Fruit fly (Drosophila melanogaster): Measurements from ENCODE around the gene CG31954.
A peak's percentile ranks its signal among the peaks of the same experiment; 100 is the strongest.

The CG31954 gene

dm6 chr2L:3507209-3508164 is 2.4 kb downstream of the CG31954 start, which contains the start of gene tim (continued):
- TF ChIP-seq sd (tag; optimal IDR thresholded peaks at IDR 0.05): no peak
- TF ChIP-seq sima (GFP tag; optimal IDR thresholded peaks at IDR 0.05): no peak
- TF ChIP-seq HmgZ (tag; optimal IDR thresholded peaks at IDR 0.05): no peak
- TF ChIP-seq CG1603 (tag; optimal IDR thresholded peaks at IDR 0.05): no peak
- TF ChIP-seq row (GFP tag; IDR thresholded peaks at IDR 0.05): peak; percentile 36; the same call in 2 of the 3 replicates
- peak; percentile 50 for TF ChIP-seq CG10979 (tag; optimal IDR thresholded peaks at IDR 0.05)
- TF ChIP-seq CG4617 (GFP tag; optimal IDR thresholded peaks at IDR 0.05; ENCODE audit: borderline replicate concordance): no peak
- peak; percentile 22 for TF ChIP-seq Xbp1 (GFP tag; optimal IDR thresholded peaks at IDR 0.05)
- no peak for TF ChIP-seq corto (GFP tag; optimal IDR thresholded peaks at IDR 0.05)
- no peak for TF ChIP-seq CG43689 (GFP tag; IDR thresholded peaks at IDR 0.05)
- no peak for TF ChIP-seq hbn (GFP tag; IDR thresholded peaks at IDR 0.05; ENCODE audit: partially characterized antibody)
- no peak for TF ChIP-seq chm (GFP tag; IDR thresholded peaks at IDR 0.05)
- peak; percentile 44 for TF ChIP-seq CG12942 (GFP tag; optimal IDR thresholded peaks at IDR 0.05)
- TF ChIP-seq Oli (tag; optimal IDR thresholded peaks at IDR 0.05): peak; percentile 26
- peak; percentile 28 for TF ChIP-seq Nf-YB (GFP tag; optimal IDR thresholded peaks at IDR 0.05)
- no peak for TF ChIP-seq CG14441 (GFP tag; IDR thresholded peaks at IDR 0.05)
- peak; percentile 77 for TF ChIP-seq cg (GFP tag; optimal IDR thresholded peaks at IDR 0.05)
- TF ChIP-seq bowl (GFP tag; IDR thresholded peaks at IDR 0.05): no peak; the same call in 1 of the 2 replicates
- TF ChIP-seq z (GFP tag; IDR thresholded peaks at IDR 0.05): peak; percentile 18; the same call in 1 of the 3 replicates
- TF ChIP-seq CG9727 (GFP tag; optimal IDR thresholded peaks at IDR 0.05): peak; percentile 43
- no peak for TF ChIP-seq CG11398 (GFP tag; optimal IDR thresholded peaks at IDR 0.05)
- no peak for TF ChIP-seq CG3163 (GFP tag; optimal IDR thresholded peaks at IDR 0.05)
- TF ChIP-seq CG6689 (GFP tag; IDR thresholded peaks at IDR 0.05): 0 out of 2 replicates have a peak, but pooled peaks have one; percentile 9
- no peak for TF ChIP-seq Sin3A (optimal IDR thresholded peaks at IDR 0.05)
- no peak for TF ChIP-seq da (GFP tag; optimal IDR thresholded peaks at IDR 0.05)
- TF ChIP-seq insv (GFP tag; optimal IDR thresholded peaks at IDR 0.05): no peak
- peak; percentile 63 for TF ChIP-seq CG12391 (tag; optimal IDR thresholded peaks at IDR 0.05)
- TF ChIP-seq pb (GFP tag; optimal IDR thresholded peaks at IDR 0.05): no peak
- TF ChIP-seq zen2 (GFP tag; IDR thresholded peaks at IDR 0.05; ENCODE audit: partially characterized antibody): 0 out of 3 replicates have a peak, but pooled peaks have one; percentile 8
- TF ChIP-seq CG6813 (GFP tag; optimal IDR thresholded peaks at IDR 0.05): no peak
- no peak for TF ChIP-seq dm (GFP tag; optimal IDR thresholded peaks at IDR 0.05)
- TF ChIP-seq CG15479 (GFP tag; optimal IDR thresholded peaks at IDR 0.05): no peak
- TF ChIP-seq jumu (GFP tag; optimal IDR thresholded peaks at IDR 0.05): no peak
- no peak for TF ChIP-seq pan (optimal IDR thresholded peaks at IDR 0.05)
- no peak for TF ChIP-seq pan (GFP tag; optimal IDR thresholded peaks at IDR 0.05 in 1 of 2, IDR thresholded peaks at IDR 0.05 in 1 of 2)
- TF ChIP-seq Dref (GFP tag; IDR thresholded peaks at IDR 0.05): peak; percentile 34
- TF ChIP-seq CG6683 (GFP tag; optimal IDR thresholded peaks at IDR 0.05): no peak
- TF ChIP-seq CG18262 (tag; optimal IDR thresholded peaks at IDR 0.05): peak; percentile 48
- TF ChIP-seq esg (GFP tag; conservative IDR thresholded peaks at IDR 0.05): no peak
- TF ChIP-seq tna (GFP tag; IDR thresholded peaks at IDR 0.05; ENCODE audit: partially characterized antibody): no peak
- no peak for TF ChIP-seq CG7745 (tag; optimal IDR thresholded peaks at IDR 0.05)
- TF ChIP-seq CG8765 (GFP tag; IDR thresholded peaks at IDR 0.05): no peak
- peak; percentile 76 for TF ChIP-seq CG11504 (tag; optimal IDR thresholded peaks at IDR 0.05)
- no peak for TF ChIP-seq otp (GFP tag; IDR thresholded peaks at IDR 0.05)
- no peak for TF ChIP-seq toy (GFP tag; IDR thresholded peaks at IDR 0.05)
- peak; percentile 69 for TF ChIP-seq Ets65A (GFP tag)
- TF ChIP-seq nau (GFP tag; optimal IDR thresholded peaks at IDR 0.05): no peak
- TF ChIP-seq CG14667 (GFP tag; IDR thresholded peaks at IDR 0.05): no peak
- no peak for TF ChIP-seq fru (optimal IDR thresholded peaks at IDR 0.05)
